Worm (Caenorhabditis elegans) whole organism, early embryonic: ENCODE measurements around the gene srx-115.

Experiments
- B0310.2 ChIP-seq: sonication (generic microtip); optimal IDR thresholded peaks from 2 replicates; lab custom pipeline; 2016; ENCODE audit warnings: mild to moderate bottlenecking, missing genetic modification characterization, missing compliant biosample characterization
- F13C5.2 ChIP-seq: sonication (generic microtip); optimal IDR thresholded peaks from 2 replicates; lab custom pipeline; 2017; ENCODE audit warnings: mild to moderate bottlenecking, missing genetic modification characterization, inconsistent platforms, missing compliant biosample characterization
- aly-1 ChIP-seq: sonication (generic microtip); optimal IDR thresholded peaks from 2 replicates; lab custom pipeline; 2016; ENCODE audit warnings: missing genetic modification characterization, missing compliant biosample characterization
- ama-1 ChIP-seq: fragments of 150-350 bp; optimal IDR thresholded peaks from 2 replicates; lab custom pipeline; 2014
- ceh-13 ChIP-seq: fragments of 200-800 bp; sonication (Bioruptor generic); optimal IDR thresholded peaks from 2 replicates; lab custom pipeline; 2018; ENCODE audit warnings: mild to moderate bottlenecking, missing genetic modification characterization, missing compliant biosample characterization
- ceh-36 ChIP-seq: sonication (generic microtip); optimal IDR thresholded peaks from 2 replicates; lab custom pipeline; 2016; ENCODE audit warnings: missing genetic modification characterization, inconsistent platforms, missing compliant biosample characterization
- ets-7 ChIP-seq: sonication (generic microtip); optimal IDR thresholded peaks from 2 replicates; lab custom pipeline; 2016; ENCODE audit warnings: missing genotype, missing genetic modification characterization, missing compliant biosample characterization
- flt-1 ChIP-seq: fragments of 200-800 bp; sonication (Bioruptor generic); IDR thresholded peaks from 2 replicates; pipeline ENCODE4 v1.3.6; 2022; ENCODE audit warnings: missing genetic modification characterization, missing compliant biosample characterization
- hmbx-1 ChIP-seq: sonication (generic microtip); optimal IDR thresholded peaks from 2 replicates; lab custom pipeline; 2016; ENCODE audit warnings: mild to moderate bottlenecking, missing genetic modification characterization, missing compliant biosample characterization
- hmg-4 ChIP-seq: fragments of 200-800 bp; sonication (Bioruptor generic); optimal IDR thresholded peaks from 2 replicates; lab custom pipeline; 2018; ENCODE audit warnings: mild to moderate bottlenecking, missing genetic modification characterization, missing compliant biosample characterization
- hnd-1 ChIP-seq: sonication (generic microtip); optimal IDR thresholded peaks from 2 replicates; lab custom pipeline; 2016; ENCODE audit warnings: missing genetic modification characterization, missing compliant biosample characterization
- pes-1 ChIP-seq: fragments of 200-800 bp; sonication (Bioruptor generic); IDR thresholded peaks from 2 replicates; pipeline ENCODE4 v1.3.6; 2022; ENCODE audit warnings: missing genetic modification reagents, missing genetic modification characterization, missing compliant biosample characterization
- scrt-1 ChIP-seq: fragments of 200-800 bp; sonication (Bioruptor generic); IDR thresholded peaks from 2 replicates; pipeline ENCODE4 v1.3.6; 2022; ENCODE audit warnings: missing genetic modification characterization, missing compliant biosample characterization
- sea-1 ChIP-seq: fragments of 200-800 bp; sonication (Bioruptor generic); conservative IDR thresholded peaks from 2 replicates; pipeline ENCODE4 v1.3.6; 2022; ENCODE audit warnings: missing genetic modification characterization, missing compliant biosample characterization
- tbx-11 ChIP-seq: fragments of 200-800 bp; sonication (Bioruptor generic); IDR thresholded peaks from 2 replicates; pipeline ENCODE4 v1.3.6; 2022; ENCODE audit warnings: missing genetic modification characterization, missing compliant biosample characterization
- tbx-37 ChIP-seq: fragments of 200-800 bp; sonication (Bioruptor generic); conservative IDR thresholded peaks from 2 replicates; pipeline ENCODE4 v1.3.6; 2022; ENCODE audit warnings: missing genetic modification reagents, missing genetic modification characterization, missing compliant biosample characterization
- tra-4 ChIP-seq: sonication (generic microtip); optimal IDR thresholded peaks from 2 replicates; lab custom pipeline; 2017; ENCODE audit warnings: missing genetic modification characterization, missing compliant biosample characterization

srx-115 gene

DNA sequence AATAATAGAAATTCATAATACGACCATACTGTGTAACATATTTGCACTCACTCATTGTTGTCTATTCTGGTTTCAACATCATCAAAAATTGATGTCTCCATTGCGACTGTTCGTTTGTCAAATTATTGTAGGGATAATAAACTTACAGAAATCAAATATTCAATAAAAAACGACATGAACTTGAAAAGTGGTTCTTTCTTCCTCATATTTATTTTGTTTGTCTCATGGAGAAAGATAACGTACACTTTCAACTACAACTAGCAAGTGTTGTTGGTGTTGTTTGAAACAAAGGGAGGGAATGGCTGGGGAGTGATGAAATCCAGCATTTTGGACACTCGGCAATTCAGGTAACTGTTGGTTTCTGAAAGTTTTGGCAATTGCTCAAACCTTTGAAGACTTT lies 5.8 kb upstream of the srx-115 start, which contains the start of gene B0507.9:
TSS of gene B0507.9 (minus strand) at position 101 of the 400 bp plus-strand sequence.
- TF ChIP-seq hmg-4 (GFP tag; lab: Kevin White, UChicago) (no peak), F13C5.2 (no peak), scrt-1 (GFP tag; lab: Robert Waterston, UW) (no peak), tbx-37 (GFP tag; lab: Robert Waterston, UW) (no peak), sea-1 (GFP tag; lab: Robert Waterston, UW) (no peak), ceh-36 (no peak), aly-1 (tag; lab: Kevin White, UChicago) (no peak), hmbx-1 (no peak), ets-7 (no peak), ama-1 (lab: Kevin White, UChicago) (no peak), flt-1 (GFP tag; lab: Robert Waterston, UW) (no peak), B0310.2 (tag; lab: Kevin White, UChicago) (no peak), hnd-1 (tag; lab: Kevin White, UChicago) (no peak), pes-1 (GFP tag; lab: Robert Waterston, UW) (no peak), tbx-11 (no peak), ceh-13 (GFP tag; lab: Kevin White, UChicago) (no peak), tra-4 (tag; lab: Kevin White, UChicago) (no peak)

DNA sequence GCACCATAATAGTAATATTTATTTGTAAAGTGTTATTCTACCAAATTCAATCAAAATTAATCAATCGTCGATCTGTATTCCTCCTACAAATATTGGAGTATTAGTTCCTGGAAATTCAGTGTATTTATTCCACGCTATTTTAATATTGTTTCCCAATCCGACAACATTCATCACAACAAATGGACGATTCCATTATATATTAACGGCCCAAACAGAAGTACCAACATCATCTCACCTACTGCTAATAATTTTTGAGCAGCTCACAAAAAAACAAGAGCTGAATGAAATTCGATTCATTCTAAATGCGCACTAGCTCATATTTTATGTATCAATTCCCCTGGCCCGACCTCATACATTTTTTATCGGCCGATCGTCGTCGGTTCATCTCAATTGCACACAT lies 4.7 kb upstream of the srx-115 start:
- TF ChIP-seq tra-4 (tag; lab: Kevin White, UChicago) = no peak
- no peak for TF ChIP-seq flt-1 (GFP tag; lab: Robert Waterston, UW)
- TF ChIP-seq hnd-1 (tag; lab: Kevin White, UChicago) = no peak
- no peak for TF ChIP-seq sea-1 (GFP tag; lab: Robert Waterston, UW)
- TF ChIP-seq tbx-11 = no peak
- TF ChIP-seq hmbx-1 = no peak
- TF ChIP-seq ama-1 (lab: Kevin White, UChicago) = no peak
- no peak for TF ChIP-seq tbx-37 (GFP tag; lab: Robert Waterston, UW)
- no peak for TF ChIP-seq ceh-13 (GFP tag; lab: Kevin White, UChicago)
- TF ChIP-seq F13C5.2 = no peak
- TF ChIP-seq hmg-4 (GFP tag; lab: Kevin White, UChicago) = no peak
- TF ChIP-seq B0310.2 (tag; lab: Kevin White, UChicago) = no peak
- no peak for TF ChIP-seq ets-7
- TF ChIP-seq pes-1 (GFP tag; lab: Robert Waterston, UW) = no peak
- no peak for TF ChIP-seq aly-1 (tag; lab: Kevin White, UChicago)
- no peak for TF ChIP-seq ceh-36
- TF ChIP-seq scrt-1 (GFP tag; lab: Robert Waterston, UW) = no peak

- TF ChIP-seq hmbx-1 (no peak), tbx-11 (no peak), aly-1 (tag; lab: Kevin White, UChicago) (no peak)
These were observed 4.2 kb upstream of the srx-115 start for ce11 chrV:8767493-8767892.

ce11 chrV:8768481-8768959 lies 3.2 kb upstream of the srx-115 start, which contains the start of gene B0507.3:
Gene B0507.3, plus strand, starts transcription at chrV:8768909.
- TF ChIP-seq scrt-1 (GFP tag; lab: Robert Waterston, UW) (no peak), sea-1 (GFP tag; lab: Robert Waterston, UW) (no peak), B0310.2 (tag; lab: Kevin White, UChicago) (no peak)

ce11 chrV:8769154-8769553 lies 2.5 kb upstream of the srx-115 start:
- TF ChIP-seq scrt-1 (GFP tag; lab: Robert Waterston, UW) = no peak
- TF ChIP-seq flt-1 (GFP tag; lab: Robert Waterston, UW) = no peak
- no peak for TF ChIP-seq ama-1 (lab: Kevin White, UChicago)

DNA sequence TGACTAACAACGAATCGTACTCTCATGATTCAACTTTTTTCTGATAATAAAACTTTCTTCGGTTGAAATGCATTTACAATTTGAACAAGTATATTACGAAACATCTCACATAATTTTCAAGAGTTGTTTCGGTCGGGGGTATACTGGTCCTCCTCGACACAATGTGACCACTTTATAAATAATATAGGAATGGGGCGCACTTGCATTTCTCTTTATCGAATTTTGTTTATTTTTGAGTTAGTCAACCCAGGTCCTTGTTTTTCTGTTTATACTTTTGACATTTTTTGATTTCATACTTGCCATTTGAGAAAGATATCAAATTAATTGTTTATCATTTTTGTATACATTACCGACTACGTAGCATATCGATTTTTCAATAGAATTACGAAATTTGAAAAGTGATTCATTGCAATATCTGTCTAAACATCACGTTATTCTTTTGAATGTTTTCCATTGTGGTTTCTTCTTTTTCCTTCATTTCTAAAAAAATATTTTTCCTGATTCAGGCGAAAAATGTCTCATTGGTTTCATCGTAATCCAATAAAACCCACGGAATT lies 2.2 kb downstream of the srx-115 start, which contains the start of gene B0507.2:
TSS of gene B0507.2 (plus strand) at position 507 of the 557 bp plus-strand sequence.
- no peak for TF ChIP-seq B0310.2 (tag; lab: Kevin White, UChicago)
- TF ChIP-seq ama-1 (lab: Kevin White, UChicago) = no peak
- TF ChIP-seq tra-4 (tag; lab: Kevin White, UChicago) = no peak
- no peak for TF ChIP-seq tbx-11
- no peak for TF ChIP-seq ceh-36
- TF ChIP-seq ceh-13 (GFP tag; lab: Kevin White, UChicago) = no peak
- no peak for TF ChIP-seq flt-1 (GFP tag; lab: Robert Waterston, UW)
- TF ChIP-seq aly-1 (tag; lab: Kevin White, UChicago) = no peak
- no peak for TF ChIP-seq hmg-4 (GFP tag; lab: Kevin White, UChicago)
- TF ChIP-seq scrt-1 (GFP tag; lab: Robert Waterston, UW) = no peak
- no peak for TF ChIP-seq hnd-1 (tag; lab: Kevin White, UChicago)

DNA sequence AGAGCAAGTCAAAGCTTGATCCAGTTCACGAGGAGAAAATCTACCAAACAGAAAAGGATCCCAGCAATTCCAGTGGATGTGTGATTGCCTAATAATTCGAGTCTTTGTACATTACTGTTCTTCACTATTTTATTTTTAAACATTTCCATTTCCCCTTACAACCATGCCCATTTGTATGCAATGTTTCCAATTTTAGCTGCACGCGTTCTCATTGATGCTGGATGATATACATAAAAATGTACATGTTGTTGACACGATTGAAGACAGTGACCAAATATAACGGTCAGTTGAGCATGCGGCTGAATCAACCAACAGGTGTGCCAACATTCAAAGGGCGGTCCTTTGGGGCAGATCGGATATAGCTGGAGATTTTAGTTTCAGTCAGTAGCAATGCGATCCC lies 4.6 kb downstream of the srx-115 start, which contains the start of gene B0507.1:
TSS of gene B0507.1 (plus strand) at position 301 of the 400 bp plus-strand sequence.
- TF ChIP-seq tbx-37 (GFP tag; lab: Robert Waterston, UW) (no peak), ets-7 (no peak), B0310.2 (tag; lab: Kevin White, UChicago) (no peak), aly-1 (tag; lab: Kevin White, UChicago) (no peak), ceh-13 (GFP tag; lab: Kevin White, UChicago) (no peak), hnd-1 (tag; lab: Kevin White, UChicago) (no peak), scrt-1 (GFP tag; lab: Robert Waterston, UW) (no peak), sea-1 (GFP tag; lab: Robert Waterston, UW) (no peak), tbx-11 (no peak)

- no peak for TF ChIP-seq tbx-37 (GFP tag; lab: Robert Waterston, UW)
These were observed 9.5 kb downstream of the srx-115 start for ce11 chrV:8781164-8781563.
